Fruit fly (Drosophila melanogaster) whole organism, embryonic: ENCODE results near the gene CG14695.

Experiments
- CG1024 ChIP-seq: fragments of 200-800 bp; sonication (Bioruptor generic); IDR thresholded peaks from 2 replicates; pipeline ENCODE4 v1.3.6; 2022; ENCODE audit warnings: missing biosample characterization, missing genetic modification characterization
- CG12236 ChIP-seq: fragments of 200-800 bp; sonication (Bioruptor generic); optimal IDR thresholded peaks from 2 replicates; lab custom pipeline; 2016; ENCODE audit warnings: missing biosample characterization, missing genetic modification characterization
- CG13123 ChIP-seq: fragments of 200-800 bp; sonication (Bioruptor generic); optimal IDR thresholded peaks from 2 replicates; lab custom pipeline; 2016; ENCODE audit warnings: missing biosample characterization, missing genetic modification characterization
- CG13624 ChIP-seq: fragments of 200-800 bp; sonication (Bioruptor generic); optimal IDR thresholded peaks from 2 replicates; lab custom pipeline; 2016; ENCODE audit warnings: missing biosample characterization, missing genetic modification characterization
- CG14050 ChIP-seq: fragments of 200-800 bp; sonication (Bioruptor generic); IDR thresholded peaks from 3 replicates; pipeline ENCODE4 v1.3.6; 2022; ENCODE audit warnings: missing biosample characterization, missing genetic modification characterization
- CG1647 ChIP-seq: fragments of 200-800 bp; sonication (Bioruptor generic); optimal IDR thresholded peaks from 3 replicates; lab custom pipeline; 2016; ENCODE audit warnings: missing biosample characterization, missing genetic modification characterization
- CG16813 ChIP-seq: fragments of 200-800 bp; sonication (Bioruptor generic); IDR thresholded peaks from 3 replicates; pipeline ENCODE4 v1.3.6; 2022; ENCODE audit warnings: missing biosample characterization, missing genetic modification characterization; ENCODE audit not compliant: partially characterized antibody
- CG31441 ChIP-seq: fragments of 200-800 bp; sonication (Bioruptor generic); IDR thresholded peaks from 2 replicates; pipeline ENCODE4 v1.3.6; 2022; ENCODE audit warnings: missing biosample characterization, missing genetic modification characterization
- CG32772 ChIP-seq: fragments of 200-800 bp; sonication (Bioruptor generic); IDR thresholded peaks from 2 replicates; pipeline ENCODE4 v1.3.6; 2022; ENCODE audit warnings: missing biosample characterization, missing genetic modification characterization
- CG33557 ChIP-seq: fragments of 200-800 bp; sonication (Bioruptor generic); optimal IDR thresholded peaks from 2 replicates; lab custom pipeline; 2019; ENCODE audit warnings: missing biosample characterization, mild to moderate bottlenecking, missing genetic modification characterization, moderate library complexity
- CG3838 ChIP-seq: fragments of 200-800 bp; sonication (Bioruptor generic); optimal IDR thresholded peaks from 3 replicates; lab custom pipeline; 2016; ENCODE audit warnings: missing biosample characterization, missing genetic modification characterization
- CG4328 ChIP-seq: fragments of 200-800 bp; sonication (Bioruptor generic); optimal IDR thresholded peaks from 3 replicates; lab custom pipeline; 2017; ENCODE audit warnings: missing biosample characterization, missing genetic modification reagents, missing genetic modification characterization
- CG4360 ChIP-seq: fragments of 200-800 bp; sonication (Bioruptor generic); IDR thresholded peaks from 2 replicates; pipeline ENCODE4 v1.3.6; 2022; ENCODE audit warnings: missing biosample characterization, missing genetic modification characterization
- CG4404 ChIP-seq: fragments of 200-800 bp; sonication (Bioruptor generic); IDR thresholded peaks from 2 replicates; pipeline ENCODE4 v1.3.6; 2022; ENCODE audit warnings: missing biosample characterization, missing genetic modification characterization
- CG6175 ChIP-seq: fragments of 200-800 bp; sonication (Bioruptor generic); IDR thresholded peaks from 3 replicates; pipeline ENCODE4 v1.3.6; 2022; ENCODE audit warnings: missing biosample characterization, missing genetic modification characterization
- CG6813 ChIP-seq: fragments of 200-800 bp; sonication (Bioruptor generic); optimal IDR thresholded peaks from 2 replicates; lab custom pipeline; 2017; ENCODE audit warnings: missing biosample characterization, missing genetic modification characterization, mild to moderate bottlenecking, moderate library complexity, missing genetic modification reagents
- CG8281 ChIP-seq: fragments of 200-800 bp; sonication (Bioruptor generic); optimal IDR thresholded peaks from 2 replicates; lab custom pipeline; 2018; ENCODE audit warnings: missing biosample characterization, mild to moderate bottlenecking, missing genetic modification characterization, moderate library complexity
- CG9797 ChIP-seq: fragments of 200-800 bp; sonication (Bioruptor generic); optimal IDR thresholded peaks from 3 replicates; lab custom pipeline; 2018; ENCODE audit warnings: missing biosample characterization, mild to moderate bottlenecking, missing genetic modification characterization
- Chrac-16 ChIP-seq: fragments of 200-800 bp; sonication (Bioruptor generic); optimal IDR thresholded peaks from 3 replicates; lab custom pipeline; 2016; ENCODE audit warnings: missing biosample characterization, missing genetic modification characterization
- Dfd ChIP-seq, 2 experiments: fragments of >200 bp; optimal IDR thresholded peaks; 2 replicates each; lab custom pipeline; 2017; ENCODE audit warnings: missing biosample characterization in 2 of 2, missing genetic modification characterization in 2 of 2
- Dip2 ChIP-seq: fragments of 200-800 bp; sonication (Bioruptor generic); IDR thresholded peaks from 2 replicates; pipeline ENCODE4 v1.3.6; 2022; ENCODE audit warnings: missing biosample characterization, missing genetic modification characterization
- Doc2 ChIP-seq: fragments of 200-800 bp; sonication (Bioruptor generic); IDR thresholded peaks from 2 replicates; pipeline ENCODE4 v1.3.6; 2022; ENCODE audit warnings: missing biosample characterization, missing genetic modification characterization
- Ets65A ChIP-seq: fragments of 200-800 bp; sonication (Bioruptor generic); peaks from one replicate; lab custom pipeline; 2016; ENCODE audit warnings: missing biosample characterization, missing genetic modification characterization
- Hr78 ChIP-seq, 2 experiments: fragments of 200-800 bp in 1 of 2; fragments of >200 bp in 1 of 2; sonication (Bioruptor generic) in 1 of 2; optimal IDR thresholded peaks; 2 replicates each; lab custom pipeline; 2017 to 2019; ENCODE audit warnings: missing biosample characterization in 2 of 2, missing genetic modification characterization in 2 of 2, mild to moderate bottlenecking in 1 of 2, moderate library complexity in 1 of 2
- Jarid2 ChIP-seq: fragments of 200-800 bp; sonication (Bioruptor generic); optimal IDR thresholded peaks from 3 replicates; lab custom pipeline; 2017; ENCODE audit warnings: mild to moderate bottlenecking, missing biosample characterization, missing genetic modification reagents, missing genetic modification characterization
- NFAT ChIP-seq: fragments of 200-800 bp; sonication (Bioruptor generic); IDR thresholded peaks from 2 replicates; pipeline ENCODE4 v1.3.6; 2022; ENCODE audit warnings: missing biosample characterization, missing genetic modification characterization
- Oaz ChIP-seq: fragments of 200-800 bp; sonication (Bioruptor generic); IDR thresholded peaks from 2 replicates; pipeline ENCODE4 v1.3.6; 2022; ENCODE audit warnings: missing biosample characterization, missing genetic modification characterization
- Ssrp ChIP-seq: fragments of 200-800 bp; sonication (Bioruptor generic); optimal IDR thresholded peaks from 2 replicates; lab custom pipeline; 2018; ENCODE audit warnings: missing biosample characterization, mild to moderate bottlenecking, missing genetic modification characterization, moderate library complexity
- Tbp ChIP-seq: fragments of >200 bp; optimal IDR thresholded peaks from 2 replicates; lab custom pipeline; 2018; ENCODE audit warnings: missing biosample characterization, missing genetic modification characterization
- ac ChIP-seq: fragments of 200-800 bp; sonication (Bioruptor generic); optimal IDR thresholded peaks from 3 replicates; lab custom pipeline; 2017; ENCODE audit warnings: missing biosample characterization, mild to moderate bottlenecking, missing genetic modification characterization
- bsh ChIP-seq, 2 experiments: fragments of 200-800 bp; sonication (Bioruptor generic); optimal IDR thresholded peaks; 2 replicates each; lab custom pipeline; 2017 to 2018; ENCODE audit warnings: mild to moderate bottlenecking in 2 of 2, missing biosample characterization in 2 of 2, missing genetic modification characterization in 2 of 2, moderate library complexity in 1 of 2
- chn ChIP-seq: fragments of 200-800 bp; sonication (Bioruptor generic); optimal IDR thresholded peaks from 2 replicates; lab custom pipeline; 2016; ENCODE audit warnings: missing biosample characterization, missing genetic modification characterization
- cwo ChIP-seq: fragments of 200-800 bp; sonication (Bioruptor generic); optimal IDR thresholded peaks from 3 replicates; lab custom pipeline; 2017; ENCODE audit warnings: missing biosample characterization, missing genetic modification characterization, mild to moderate bottlenecking, moderate library complexity, missing genetic modification reagents
- eve ChIP-seq, 2 experiments: fragments of >200 bp; optimal IDR thresholded peaks; 2 replicates each; lab custom pipeline; 2017; ENCODE audit warnings: missing biosample characterization in 2 of 2, missing genetic modification characterization in 2 of 2
- grn ChIP-seq: fragments of 200-800 bp; sonication (Bioruptor generic); optimal IDR thresholded peaks from 3 replicates; lab custom pipeline; 2017; ENCODE audit warnings: missing biosample characterization, missing genetic modification characterization
- h ChIP-seq: fragments of >200 bp; optimal IDR thresholded peaks from 2 replicates; lab custom pipeline; 2017
- ind ChIP-seq: fragments of 200-800 bp; sonication (Bioruptor generic); optimal IDR thresholded peaks from 3 replicates; lab custom pipeline; 2016; ENCODE audit warnings: missing biosample characterization, missing genetic modification characterization
- mirr ChIP-seq: fragments of 200-800 bp; sonication (Bioruptor generic); optimal IDR thresholded peaks from 3 replicates; lab custom pipeline; 2018; ENCODE audit warnings: missing biosample characterization, mild to moderate bottlenecking, missing genetic modification characterization
- nau ChIP-seq: fragments of 200-800 bp; sonication (Bioruptor generic); optimal IDR thresholded peaks from 3 replicates; lab custom pipeline; 2017; ENCODE audit warnings: missing biosample characterization, mild to moderate bottlenecking, missing genetic modification characterization, missing genetic modification reagents
- nerfin-1 ChIP-seq: fragments of 200-800 bp; sonication (Bioruptor generic); optimal IDR thresholded peaks from 3 replicates; lab custom pipeline; 2019; ENCODE audit warnings: missing biosample characterization, mild to moderate bottlenecking, missing genetic modification characterization, moderate library complexity
- oc ChIP-seq: fragments of 200-800 bp; sonication (Bioruptor generic); optimal IDR thresholded peaks from 2 replicates; lab custom pipeline; 2018; ENCODE audit warnings: missing biosample characterization, mild to moderate bottlenecking, missing genetic modification characterization, moderate library complexity
- pb ChIP-seq: fragments of 200-800 bp; sonication (Bioruptor generic); optimal IDR thresholded peaks from 3 replicates; lab custom pipeline; 2016; ENCODE audit warnings: missing biosample characterization, missing genetic modification characterization
- run ChIP-seq: fragments of 200-800 bp; sonication (Bioruptor generic); optimal IDR thresholded peaks from 3 replicates; lab custom pipeline; 2018; ENCODE audit warnings: missing biosample characterization, mild to moderate bottlenecking, missing genetic modification characterization
- sc ChIP-seq, 3 experiments: fragments of >200 bp in 2 of 3; fragments of 200-800 bp in 1 of 3; sonication (Bioruptor generic) in 1 of 3; optimal IDR thresholded peaks; 2 replicates in 2 of 3; 3 replicates in 1 of 3; lab custom pipeline; 2017; ENCODE audit warnings: mild to moderate bottlenecking in 1 of 3, missing biosample characterization in 1 of 3, missing genetic modification characterization in 1 of 3, missing genetic modification reagents in 1 of 3
- slou ChIP-seq: fragments of 200-800 bp; sonication (Bioruptor generic); optimal IDR thresholded peaks from 3 replicates; lab custom pipeline; 2016; ENCODE audit warnings: missing biosample characterization, missing genetic modification characterization
- sqz ChIP-seq: fragments of 200-800 bp; sonication (Bioruptor generic); optimal IDR thresholded peaks from 3 replicates; lab custom pipeline; 2018; ENCODE audit warnings: missing biosample characterization, mild to moderate bottlenecking, missing genetic modification characterization
- sug ChIP-seq: fragments of 200-800 bp; optimal IDR thresholded peaks from 2 replicates; lab custom pipeline; 2019; ENCODE audit warnings: missing biosample characterization, mild to moderate bottlenecking, missing genetic modification characterization, moderate library complexity
- z ChIP-seq: fragments of 200-800 bp; sonication (Bioruptor generic); IDR thresholded peaks from 3 replicates; pipeline ENCODE4 v1.3.6; 2022; ENCODE audit warnings: missing biosample characterization, missing genetic modification characterization

CG14695 gene

DNA sequence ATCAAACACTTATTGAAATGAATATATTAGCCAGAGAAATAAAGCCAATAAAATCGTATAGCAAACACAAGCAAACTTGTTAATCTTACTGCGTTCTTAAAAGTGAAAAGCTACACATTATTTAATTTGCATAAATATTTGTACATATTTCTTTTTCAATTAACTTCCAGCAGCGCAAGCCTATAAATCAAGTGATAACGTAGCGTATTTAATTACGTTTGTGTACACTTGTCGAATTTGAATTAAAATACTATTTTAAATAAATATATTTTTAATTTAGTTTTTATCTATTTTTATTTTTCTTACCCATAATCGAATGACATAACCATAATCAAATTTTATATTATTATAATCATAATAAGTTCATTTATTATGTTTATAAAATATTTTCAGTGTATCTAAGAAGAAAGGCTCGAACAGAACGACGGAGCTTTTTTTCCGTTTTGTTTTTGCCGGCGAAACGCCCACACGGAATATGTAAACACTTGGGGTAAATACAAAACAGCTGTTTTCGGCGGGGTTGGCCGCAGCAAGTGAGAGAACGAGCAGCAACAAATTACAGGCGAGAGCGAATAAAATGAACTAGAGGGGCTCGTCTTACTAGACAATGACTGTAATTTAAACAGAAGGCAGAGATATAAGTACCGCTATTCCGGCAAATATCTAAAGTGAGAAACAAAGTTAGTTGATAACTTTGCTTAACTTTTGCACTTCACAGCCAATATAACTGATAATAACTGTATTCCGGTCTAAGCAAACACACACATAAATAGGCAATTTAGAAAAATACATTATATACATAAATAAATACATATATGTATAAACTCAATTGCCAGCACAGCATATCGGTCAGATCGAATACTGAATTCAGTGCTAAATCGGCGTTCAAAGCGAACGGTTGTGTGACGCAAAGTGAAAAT is 3.3 kb downstream of the CG14695 start, which contains the start of gene Sodh2 (continued):
- TF ChIP-seq h (lab: Kevin White, UChicago) (no peak), sug (tag; lab: Kevin White, UChicago) (peak; percentile 90), grn (GFP tag; lab: Kevin White, UChicago) (peak; percentile 30), mirr (GFP tag; lab: Kevin White, UChicago) (peak; percentile 72), z (GFP tag; lab: Robert Waterston, UW) (0 out of 3 replicates have a peak, but pooled peaks have one; percentile 38), CG13123 (GFP tag; lab: Kevin White, UChicago) (peak; percentile 23), sc (optimal IDR thresholded peaks at IDR 0.05; lab: Kevin White, UChicago) (no peak), sc (GFP tag; optimal IDR thresholded peaks at IDR 0.05; lab: Kevin White, UChicago) (no peak), chn (GFP tag; lab: Kevin White, UChicago) (peak; percentile 22), CG31441 (GFP tag; lab: Robert Waterston, UW) (peak; percentile 87), Ssrp (tag; lab: Kevin White, UChicago) (peak; percentile 17), run (tag; lab: Kevin White, UChicago) (peak; percentile 64), cwo (GFP tag; lab: Kevin White, UChicago) (peak; percentile 87), Doc2 (no peak), CG12236 (GFP tag; lab: Kevin White, UChicago) (no peak), CG3838 (GFP tag; lab: Kevin White, UChicago) (peak; percentile 33), CG8281 (peak; percentile 27), CG6813 (GFP tag; lab: Kevin White, UChicago) (peak; percentile 91), Dip2 (no peak), nau (GFP tag; lab: Kevin White, UChicago) (peak; percentile 72), CG4360 (GFP tag; lab: Robert Waterston, UW) (no peak), Dfd (GFP tag; optimal IDR thresholded peaks at IDR 0.05; lab: Kevin White, UChicago) (no peak), ind (GFP tag; lab: Kevin White, UChicago) (peak; percentile 61), CG13624 (GFP tag; lab: Kevin White, UChicago) (peak; percentile 37), slou (peak; percentile 16), CG6175 (GFP tag; lab: Robert Waterston, UW) (peak; percentile 65; the same call in 1 of the 3 replicates), CG1024 (GFP tag; lab: Robert Waterston, UW) (0 out of 2 replicates have a peak, but pooled peaks have one; percentile 38), Oaz (GFP tag; lab: Robert Waterston, UW) (0 out of 2 replicates have a peak, but pooled peaks have one; percentile 25), CG9797 (GFP tag; lab: Kevin White, UChicago) (peak; percentile 22), CG1647 (peak; percentile 45), Hr78 (GFP tag; optimal IDR thresholded peaks at IDR 0.05; lab: Kevin White, UChicago) (peak in 1 of 2 experiments; percentile 44), CG16813 (GFP tag; lab: Robert Waterston, UW) (no peak), Tbp (GFP tag; lab: Kevin White, UChicago) (no peak), Jarid2 (GFP tag; lab: Kevin White, UChicago) (peak; percentile 36), nerfin-1 (tag; lab: Kevin White, UChicago) (peak; percentile 57), CG4328 (GFP tag; lab: Kevin White, UChicago) (peak; percentile 63), ac (GFP tag; lab: Kevin White, UChicago) (peak; percentile 2), Ets65A (GFP tag; lab: Kevin White, UChicago) (peak; percentile 92), oc (tag; lab: Kevin White, UChicago) (peak; percentile 42), sqz (peak; percentile 74), CG4404 (GFP tag; lab: Robert Waterston, UW) (peak; percentile 37; the same call in 1 of the 2 replicates), CG14050 (GFP tag; lab: Robert Waterston, UW) (peak; percentile 32), CG32772 (GFP tag; lab: Robert Waterston, UW) (peak; percentile 73), eve (GFP tag; optimal IDR thresholded peaks at IDR 0.05; lab: Kevin White, UChicago) (no peak), bsh (GFP tag; optimal IDR thresholded peaks at IDR 0.05; lab: Kevin White, UChicago) (peak in 1 of 2 experiments; percentile 69), pb (GFP tag; lab: Kevin White, UChicago) (peak; percentile 19), CG33557 (peak; percentile 35), Chrac-16 (GFP tag; lab: Kevin White, UChicago) (peak; percentile 40), NFAT (GFP tag; lab: Robert Waterston, UW) (peak; percentile 83)
